Worm (Caenorhabditis elegans) whole organism, mixed stage, embryonic: ENCODE measurements around the gene hpo-26.

Experiments
- lin-13 ChIP-seq: fragments of 150-350 bp; optimal IDR thresholded peaks from 2 replicates; lab custom pipeline; 2014; ENCODE audit warnings: missing biosample characterization, missing genetic modification characterization
- lsy-2 ChIP-seq: fragments of 150-350 bp; optimal IDR thresholded peaks from 2 replicates; lab custom pipeline; 2014; ENCODE audit warnings: missing biosample characterization, missing genetic modification characterization
- nhr-237 ChIP-seq: fragments of 150-350 bp; optimal IDR thresholded peaks from 2 replicates; lab custom pipeline; 2014; ENCODE audit warnings: missing biosample characterization, missing genetic modification characterization
- pha-4 ChIP-seq: fragments of 150-350 bp; optimal IDR thresholded peaks from 2 replicates; lab custom pipeline; 2018; ENCODE audit warnings: missing biosample characterization, missing genetic modification reagents, missing genetic modification characterization
- snpc-4 ChIP-seq: fragments of 150-350 bp; optimal IDR thresholded peaks from 2 replicates; lab custom pipeline; 2014; ENCODE audit warnings: missing biosample characterization, missing genetic modification characterization
- tbx-8 ChIP-seq: fragments of 200-800 bp; sonication (Bioruptor generic); optimal IDR thresholded peaks from 2 replicates; lab custom pipeline; 2018; ENCODE audit warnings: mild to moderate bottlenecking, missing genetic modification characterization, moderate library complexity, missing compliant biosample characterization
- zip-8 ChIP-seq: fragments of 150-350 bp; optimal IDR thresholded peaks from 2 replicates; lab custom pipeline; 2014; ENCODE audit warnings: missing biosample characterization, missing genetic modification characterization

ce11 chrV:6551707-6552390 is 19.0 kb upstream of the hpo-26 start, which contains the start of gene twk-10:
- TF ChIP-seq lin-13 (tag; lab: Kevin White, UChicago) = no peak
- TF ChIP-seq snpc-4 (tag; lab: Kevin White, UChicago) = no peak
- TF ChIP-seq zip-8 (tag; lab: Kevin White, UChicago) = no peak
- TF ChIP-seq nhr-237 (tag; lab: Kevin White, UChicago) = no peak
- TF ChIP-seq lsy-2 (tag; lab: Kevin White, UChicago) = no peak
- TF ChIP-seq pha-4 = no peak
- TF ChIP-seq tbx-8 (GFP tag; lab: Kevin White, UChicago) = no peak
